Fruit fly (Drosophila melanogaster) whole organism, pupa: ENCODE results near the gene Agpat4.

Source experiments
- CG10348 ChIP-seq: fragments of 200-800 bp; sonication (Bioruptor generic); IDR thresholded peaks from 2 replicates; pipeline ENCODE4 v1.3.6; 2022; ENCODE audit warnings: missing biosample characterization, missing genetic modification characterization
- CG12605 ChIP-seq: fragments of 200-800 bp; sonication (Bioruptor generic); IDR thresholded peaks from 2 replicates; pipeline ENCODE4 v1.3.6; 2022; ENCODE audit warnings: missing biosample characterization, missing genetic modification characterization
- CG13204 ChIP-seq: fragments of 200-800 bp; sonication (Bioruptor generic); optimal IDR thresholded peaks from 2 replicates; lab custom pipeline; 2018; ENCODE audit warnings: missing biosample characterization, mild to moderate bottlenecking, missing genetic modification characterization, moderate library complexity
- CG14655 ChIP-seq: fragments of 200-800 bp; sonication (Bioruptor generic); optimal IDR thresholded peaks from 3 replicates; lab custom pipeline; 2017; ENCODE audit warnings: mild to moderate bottlenecking, missing biosample characterization, missing genetic modification reagents, missing genetic modification characterization
- CG15710 ChIP-seq: fragments of 200-800 bp; sonication (Bioruptor generic); optimal IDR thresholded peaks from 2 replicates; lab custom pipeline; 2018; ENCODE audit warnings: missing biosample characterization, mild to moderate bottlenecking, missing genetic modification characterization, moderate library complexity
- CG17806 ChIP-seq: fragments of 200-800 bp; sonication (Bioruptor generic); optimal IDR thresholded peaks from 2 replicates; lab custom pipeline; 2018; ENCODE audit warnings: missing biosample characterization, mild to moderate bottlenecking, missing genetic modification characterization, moderate library complexity
- CG32121 ChIP-seq: fragments of 200-800 bp; sonication (Bioruptor generic); IDR thresholded peaks from 2 replicates; pipeline ENCODE4 v1.3.6; 2022; ENCODE audit warnings: missing biosample characterization, missing genetic modification characterization
- CG34367 ChIP-seq: fragments of 200-800 bp; sonication (Bioruptor generic); optimal IDR thresholded peaks from 2 replicates; lab custom pipeline; 2018; ENCODE audit warnings: missing biosample characterization, mild to moderate bottlenecking, missing genetic modification characterization
- CG4496 ChIP-seq: fragments of 200-800 bp; sonication (Bioruptor generic); IDR thresholded peaks from 3 replicates; pipeline ENCODE4 v1.3.6; 2022; ENCODE audit warnings: missing biosample characterization, missing genetic modification characterization
- CG8159 ChIP-seq: fragments of 200-800 bp; sonication (Bioruptor generic); optimal IDR thresholded peaks from 3 replicates; lab custom pipeline; 2018; ENCODE audit warnings: missing biosample characterization, mild to moderate bottlenecking, missing genetic modification characterization, moderate library complexity
- CG8301 ChIP-seq: fragments of 200-800 bp; sonication (Bioruptor generic); optimal IDR thresholded peaks from 2 replicates; lab custom pipeline; 2018; ENCODE audit warnings: missing biosample characterization, mild to moderate bottlenecking, missing genetic modification characterization
- CG9948 ChIP-seq: fragments of 200-800 bp; sonication (Bioruptor generic); optimal IDR thresholded peaks from 2 replicates; lab custom pipeline; 2018; ENCODE audit warnings: missing biosample characterization, mild to moderate bottlenecking, missing genetic modification characterization, moderate library complexity
- EcR ChIP-seq: fragments of 200-800 bp; sonication (Bioruptor generic); optimal IDR thresholded peaks from 3 replicates; lab custom pipeline; 2019; ENCODE audit warnings: missing biosample characterization, missing genetic modification characterization, mild to moderate bottlenecking, moderate library complexity, missing genetic modification reagents
- Ets98B ChIP-seq: fragments of 200-800 bp; sonication (Bioruptor generic); IDR thresholded peaks from 2 replicates; pipeline ENCODE4 v1.3.6; 2022; ENCODE audit warnings: missing biosample characterization, missing genetic modification characterization
- Pif1A ChIP-seq: fragments of 200-800 bp; sonication (Bioruptor generic); optimal IDR thresholded peaks from 3 replicates; lab custom pipeline; 2016; ENCODE audit warnings: missing biosample characterization, missing genetic modification characterization
- Pif1B ChIP-seq: fragments of 200-800 bp; sonication (Bioruptor generic); optimal IDR thresholded peaks from 3 replicates; lab custom pipeline; 2016; ENCODE audit warnings: missing biosample characterization, missing genetic modification characterization
- Snoo ChIP-seq: fragments of 200-800 bp; sonication (Bioruptor generic); optimal IDR thresholded peaks from 3 replicates; lab custom pipeline; 2017; ENCODE audit warnings: missing biosample characterization, mild to moderate bottlenecking, missing genetic modification characterization, inconsistent platforms
- fd96Ca ChIP-seq: fragments of 200-800 bp; sonication (Bioruptor generic); IDR thresholded peaks from 3 replicates; pipeline ENCODE4 v1.3.6; 2022; ENCODE audit warnings: missing biosample characterization, missing genetic modification characterization
- gl ChIP-seq: fragments of 200-800 bp; sonication (Bioruptor generic); optimal IDR thresholded peaks from 2 replicates; lab custom pipeline; 2018; ENCODE audit warnings: missing biosample characterization, mild to moderate bottlenecking, missing genetic modification characterization
- rn ChIP-seq: fragments of 200-800 bp; sonication (Bioruptor generic); IDR thresholded peaks from 2 replicates; pipeline ENCODE4 v1.3.6; 2022; ENCODE audit warnings: missing biosample characterization, missing genetic modification characterization

The Agpat4 gene

dm6 chr3L:16381184-16381797 lies at the start of gene Agpat4:
Gene Agpat4, minus strand, starts transcription at chr3L:16381570.
- TF ChIP-seq CG8159 (no peak), CG12605 (no peak), CG10348 (GFP tag; lab: Robert Waterston, UW) (no peak), CG8301 (no peak), gl (tag; lab: Kevin White, UChicago) (no peak), rn (GFP tag; lab: Robert Waterston, UW) (no peak), CG15710 (tag; lab: Kevin White, UChicago) (no peak), CG13204 (no peak), CG4496 (no peak), Pif1B (GFP tag; lab: Kevin White, UChicago) (no peak)

DNA sequence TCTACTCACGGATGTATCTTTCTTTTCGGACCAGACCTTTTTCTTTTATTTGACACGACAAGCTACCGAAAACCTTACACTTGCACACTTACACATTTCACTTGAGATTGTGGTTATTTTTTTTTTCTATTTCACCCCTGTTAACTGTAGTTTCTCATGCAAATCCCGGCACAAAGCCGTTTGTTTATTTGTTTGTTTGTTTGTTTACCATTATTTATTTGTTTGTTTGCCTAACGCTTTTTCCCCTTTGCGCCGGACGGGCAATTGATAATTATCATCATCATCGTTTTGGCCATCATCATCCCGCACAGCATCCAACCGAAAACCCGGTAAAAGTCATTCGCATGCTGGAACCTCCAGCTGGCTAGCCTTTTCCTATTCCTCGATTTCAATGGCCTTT lies 49.7 kb upstream of the Agpat4 start:
- no peak for TF ChIP-seq Snoo
- no peak for TF ChIP-seq Ets98B (GFP tag; lab: Robert Waterston, UW)
- no peak for TF ChIP-seq CG32121 (GFP tag; lab: Robert Waterston, UW)
- TF ChIP-seq CG10348 (GFP tag; lab: Robert Waterston, UW): no peak
- TF ChIP-seq Pif1B (GFP tag; lab: Kevin White, UChicago): no peak
- TF ChIP-seq CG14655 (GFP tag; lab: Kevin White, UChicago): no peak
- TF ChIP-seq CG4496: no peak
- TF ChIP-seq CG34367 (tag; lab: Kevin White, UChicago): no peak
- TF ChIP-seq CG17806 (tag; lab: Kevin White, UChicago): no peak
- TF ChIP-seq CG15710 (tag; lab: Kevin White, UChicago): no peak
- TF ChIP-seq CG12605: no peak
- TF ChIP-seq, all 21 proteins: peak for 0

DNA sequence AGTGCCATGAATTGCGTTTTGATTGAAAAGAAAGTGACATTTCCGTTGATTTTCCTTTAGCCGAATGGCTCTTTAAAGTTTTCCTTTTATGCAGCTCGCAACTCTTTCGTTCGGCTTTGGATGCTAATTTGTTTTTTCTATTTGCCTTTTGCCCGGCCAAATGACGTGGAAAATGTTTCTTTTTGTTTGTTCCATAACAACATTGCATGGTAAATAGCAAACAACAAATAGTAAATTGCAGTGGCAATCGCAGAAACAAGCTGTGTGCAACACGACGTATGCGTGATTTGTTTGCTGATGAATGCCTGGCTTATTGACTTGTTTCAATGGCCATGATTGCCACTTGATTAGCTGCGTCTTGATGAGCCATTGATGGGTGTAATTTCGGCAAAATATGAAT lies 48.1 kb upstream of the Agpat4 start:
- no peak for TF ChIP-seq CG4496
- no peak for TF ChIP-seq Pif1A
- TF ChIP-seq EcR (GFP tag; lab: Kevin White, UChicago): no peak
- TF ChIP-seq CG9948 (tag; lab: Kevin White, UChicago): no peak
- TF ChIP-seq CG32121 (GFP tag; lab: Robert Waterston, UW): no peak
- no peak for TF ChIP-seq CG34367 (tag; lab: Kevin White, UChicago)
- TF ChIP-seq rn (GFP tag; lab: Robert Waterston, UW): no peak
- no peak for TF ChIP-seq CG8159
- no peak for TF ChIP-seq CG13204
- no peak for TF ChIP-seq gl (tag; lab: Kevin White, UChicago)

- TF ChIP-seq gl (tag; lab: Kevin White, UChicago): no peak
- no peak for TF ChIP-seq CG17806 (tag; lab: Kevin White, UChicago)
- no peak for TF ChIP-seq CG13204
- TF ChIP-seq CG12605: no peak
- no peak for TF ChIP-seq CG4496
- no peak for TF ChIP-seq fd96Ca
- no peak for TF ChIP-seq Ets98B (GFP tag; lab: Robert Waterston, UW)
- no peak for TF ChIP-seq Snoo
- TF ChIP-seq CG32121 (GFP tag; lab: Robert Waterston, UW): no peak
- no peak for TF ChIP-seq CG15710 (tag; lab: Kevin White, UChicago)
- no peak for TF ChIP-seq CG14655 (GFP tag; lab: Kevin White, UChicago)
- no peak for TF ChIP-seq EcR (GFP tag; lab: Kevin White, UChicago)
- TF ChIP-seq CG10348 (GFP tag; lab: Robert Waterston, UW): no peak
- no peak for TF ChIP-seq rn (GFP tag; lab: Robert Waterston, UW)
- no peak for TF ChIP-seq Pif1A
- TF ChIP-seq CG9948 (tag; lab: Kevin White, UChicago): no peak
- TF ChIP-seq Pif1B (GFP tag; lab: Kevin White, UChicago): no peak
- no peak for TF ChIP-seq CG8159
- no peak for TF ChIP-seq CG34367 (tag; lab: Kevin White, UChicago)
Observed at dm6 chr3L:16419059-16419773, 37.8 kb upstream of the Agpat4 start, which contains the start of the genes TyrRS and CG33158. Gene TyrRS, minus strand, starts transcription at chr3L:16419302. Gene CG33158, plus strand, starts transcription at chr3L:16419597.

- TF ChIP-seq Pif1B (GFP tag; lab: Kevin White, UChicago) (no peak), Pif1A (no peak), gl (tag; lab: Kevin White, UChicago) (no peak), Ets98B (GFP tag; lab: Robert Waterston, UW) (no peak), fd96Ca (no peak), CG4496 (no peak), CG8301 (no peak), CG34367 (tag; lab: Kevin White, UChicago) (no peak)
Observed at dm6 chr3L:16417024-16417423, 35.7 kb upstream of the Agpat4 start, which contains the start of gene GluRS-m. Gene GluRS-m, minus strand, starts transcription at chr3L:16417177.

DNA sequence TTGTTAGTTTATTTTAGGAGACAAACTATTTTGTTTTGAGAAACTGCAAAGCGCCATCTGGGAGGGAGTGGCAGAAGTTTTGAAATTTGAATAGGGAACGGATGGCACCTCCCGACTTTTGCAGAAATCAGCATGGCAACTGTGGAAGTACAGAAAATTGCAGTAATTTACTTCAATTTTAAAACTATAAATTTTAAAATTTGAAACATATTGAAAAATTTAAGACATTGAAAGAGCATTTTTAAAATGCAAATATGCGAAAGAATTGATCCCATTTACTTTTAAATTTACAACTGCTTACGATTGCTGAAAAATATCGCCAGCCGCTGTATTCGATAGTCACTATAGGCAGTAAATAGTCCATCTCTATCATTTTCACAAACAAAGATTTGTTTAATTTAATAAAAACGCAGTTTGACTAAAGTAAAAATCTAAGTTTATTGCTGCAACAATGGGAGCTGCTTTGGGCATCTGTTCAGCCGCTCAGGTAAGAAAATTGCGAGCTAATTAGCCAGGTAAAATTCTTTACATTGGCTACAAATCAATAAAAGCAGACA lies 31.1 kb upstream of the Agpat4 start, which contains the start of gene Serinc:
Serinc (plus strand) TSS at position 329 of the 557 bp plus-strand sequence.
- no peak for TF ChIP-seq CG10348 (GFP tag; lab: Robert Waterston, UW)
- TF ChIP-seq, all 21 proteins: peak for 0
